Worm (Caenorhabditis elegans): Measurements from ENCODE around the gene abt-4.

abt-4 gene

ce11 chrV:297424-297991, 33.0 kb downstream of the abt-4 start, which contains the start of gene F33E11.2:
TSS of gene F33E11.2 (plus strand) at chrV:297947.
- TF ChIP-seq nhr-237 (tag; optimal IDR thresholded peaks at IDR 0.05), result no peak
- TF ChIP-seq skn-1 (tag; optimal IDR thresholded peaks at IDR 0.05), result no peak
- TF ChIP-seq hmg-11 (tag; optimal IDR thresholded peaks at IDR 0.05), result no peak
- TF ChIP-seq nhr-25 (tag; optimal IDR thresholded peaks at IDR 0.05), result no peak
- TF ChIP-seq pqm-1 (tag; optimal IDR thresholded peaks at IDR 0.05), result no peak
- TF ChIP-seq elt-1 (tag; optimal IDR thresholded peaks at IDR 0.05), result no peak
- TF ChIP-seq fkh-2 (tag; optimal IDR thresholded peaks at IDR 0.05), result no peak
- no peak for TF ChIP-seq ceh-9 (tag; optimal IDR thresholded peaks at IDR 0.05)
- no peak for TF ChIP-seq sea-2 (GFP tag; optimal IDR thresholded peaks at IDR 0.05)
- TF ChIP-seq nhr-11 (tag; optimal IDR thresholded peaks at IDR 0.05), result no peak

DNA sequence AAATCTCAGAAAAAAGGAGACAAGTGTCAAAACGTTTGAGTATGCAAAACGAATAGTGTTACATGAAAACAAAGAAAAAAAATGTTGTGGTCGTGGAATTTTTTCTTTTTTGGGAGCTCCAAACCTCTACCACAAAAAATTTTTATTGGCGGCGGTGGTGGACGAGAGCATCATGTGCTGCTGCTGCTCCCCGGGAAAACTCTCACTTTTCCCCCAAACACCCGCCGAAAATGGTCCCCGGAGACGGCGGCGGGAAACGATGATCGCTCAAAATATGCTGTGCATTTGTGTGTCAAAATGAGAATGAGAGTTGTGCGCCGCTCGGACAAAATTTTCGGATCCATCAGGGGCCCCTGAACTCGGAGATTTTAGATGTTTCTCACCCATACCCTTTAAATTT, 34.7 kb downstream of the abt-4 start:
- no peak for TF ChIP-seq tbx-2 (tag; optimal IDR thresholded peaks at IDR 0.05)
- no peak for TF ChIP-seq fkh-2 (tag; optimal IDR thresholded peaks at IDR 0.05)
- TF ChIP-seq ceh-9 (tag; optimal IDR thresholded peaks at IDR 0.05), result no peak
- no peak for TF ChIP-seq nhr-25 (tag; optimal IDR thresholded peaks at IDR 0.05)
- no peak for TF ChIP-seq pqm-1 (tag; optimal IDR thresholded peaks at IDR 0.05)
- TF ChIP-seq aly-2 (tag; optimal IDR thresholded peaks at IDR 0.05), result no peak
- TF ChIP-seq unc-39 (tag; optimal IDR thresholded peaks at IDR 0.05), result no peak
- no peak for TF ChIP-seq nhr-28 (tag; optimal IDR thresholded peaks at IDR 0.05)
- TF ChIP-seq hmg-11 (tag; optimal IDR thresholded peaks at IDR 0.05), result no peak
- TF ChIP-seq elt-2 (tag; optimal IDR thresholded peaks at IDR 0.05), result no peak

DNA sequence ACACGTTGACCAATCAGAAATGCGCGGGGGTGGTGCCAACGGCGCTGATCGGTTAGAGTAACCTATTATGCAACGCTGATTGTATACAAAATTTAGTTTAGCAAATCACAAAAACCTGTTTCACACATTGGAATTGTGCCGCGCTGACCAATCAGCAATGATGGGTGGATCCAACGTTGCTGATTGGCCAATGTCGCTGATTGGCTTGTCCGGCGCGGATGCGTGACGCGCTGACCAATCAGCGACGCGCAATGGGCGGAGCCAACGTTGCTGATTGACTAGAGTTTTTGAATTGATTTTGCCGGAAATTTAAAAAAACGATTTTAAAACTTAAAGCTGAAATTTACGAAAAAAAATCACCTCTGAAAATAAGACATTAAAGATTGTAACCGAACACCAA, 45.2 kb downstream of the abt-4 start:
- peak; percentile 89 for TF ChIP-seq nfya-1 (tag; optimal IDR thresholded peaks at IDR 0.05; ENCODE audit: insufficient read depth)
- TF ChIP-seq mdl-1 (tag; optimal IDR thresholded peaks at IDR 0.05), result no peak

DNA sequence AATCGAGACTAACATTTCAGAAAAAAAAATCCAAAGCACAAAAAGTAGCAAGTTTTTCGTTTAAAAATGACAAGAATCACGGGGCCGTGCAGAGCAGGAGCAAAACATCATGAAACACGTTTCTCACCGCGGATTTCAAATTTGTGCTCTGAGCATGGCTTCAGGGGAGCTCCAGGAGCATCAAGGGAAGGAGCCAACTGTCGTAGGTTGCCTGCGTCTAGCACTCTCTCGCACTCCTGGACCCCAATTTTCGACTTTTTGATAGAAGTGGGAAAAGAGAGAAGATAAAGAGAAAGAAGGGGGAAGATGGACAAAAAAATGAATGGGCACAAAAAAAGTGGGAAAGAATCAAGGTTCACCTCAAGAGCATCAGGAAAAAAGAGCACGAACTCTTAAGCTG, 45.7 kb downstream of the abt-4 start:
- TF ChIP-seq egl-5 (tag; optimal IDR thresholded peaks at IDR 0.05), result no peak
- TF ChIP-seq fos-1 (tag; optimal IDR thresholded peaks at IDR 0.05), result no peak
- no peak for TF ChIP-seq skn-1 (tag; optimal IDR thresholded peaks at IDR 0.05)
- no peak for TF ChIP-seq elt-3 (tag; optimal IDR thresholded peaks at IDR 0.05)
- no peak for TF ChIP-seq egl-27 (tag; optimal IDR thresholded peaks at IDR 0.05)
- TF ChIP-seq nhr-12 (tag; optimal IDR thresholded peaks at IDR 0.05), result no peak
- no peak for TF ChIP-seq unc-39 (tag; optimal IDR thresholded peaks at IDR 0.05)
- no peak for TF ChIP-seq zag-1 (tag; optimal IDR thresholded peaks at IDR 0.05)
- no peak for TF ChIP-seq snpc-4 (tag; optimal IDR thresholded peaks at IDR 0.05)
- TF ChIP-seq pha-4 (tag; optimal IDR thresholded peaks at IDR 0.05), result no peak
- TF ChIP-seq mdl-1 (tag; optimal IDR thresholded peaks at IDR 0.05), result no peak

DNA sequence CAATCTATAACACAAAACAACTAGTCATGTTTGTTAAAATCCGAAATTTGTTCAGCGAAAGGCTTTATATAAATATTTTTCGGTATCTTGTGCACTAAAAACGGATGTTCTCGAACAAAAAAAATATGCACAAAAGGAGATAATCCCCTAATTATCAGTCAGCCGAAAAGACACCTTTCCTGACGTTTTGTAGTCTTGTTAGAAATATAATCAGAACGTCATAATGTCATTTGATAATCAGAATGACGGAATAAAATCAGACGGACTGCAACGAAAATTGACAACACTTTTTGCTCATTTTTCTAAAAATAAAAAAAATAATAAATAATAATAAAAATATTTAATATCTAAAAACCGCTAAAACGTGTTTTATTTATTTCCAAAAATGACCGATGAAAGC, 46.6 kb downstream of the abt-4 start:
- no peak for TF ChIP-seq unc-39 (tag; optimal IDR thresholded peaks at IDR 0.05)
- no peak for TF ChIP-seq ceh-28 (tag; optimal IDR thresholded peaks at IDR 0.05)
- no peak for TF ChIP-seq R02D3.7 (tag; optimal IDR thresholded peaks at IDR 0.05)
- TF ChIP-seq elt-3 (tag; optimal IDR thresholded peaks at IDR 0.05), result no peak
- TF ChIP-seq nhr-28 (tag; optimal IDR thresholded peaks at IDR 0.05), result no peak
- TF ChIP-seq sea-2 (GFP tag; optimal IDR thresholded peaks at IDR 0.05), result no peak
- TF ChIP-seq nhr-77 (tag; optimal IDR thresholded peaks at IDR 0.05), result no peak
- no peak for TF ChIP-seq nfya-1 (tag; optimal IDR thresholded peaks at IDR 0.05; ENCODE audit: insufficient read depth)
- no peak for TF ChIP-seq nhr-43 (tag; optimal IDR thresholded peaks at IDR 0.05; ENCODE audit: poor library complexity, severe bottlenecking)
- no peak for TF ChIP-seq nhr-76 (tag; optimal IDR thresholded peaks at IDR 0.05)
- no peak for TF ChIP-seq snpc-4 (tag; optimal IDR thresholded peaks at IDR 0.05)
- TF ChIP-seq ceh-82 (tag; optimal IDR thresholded peaks at IDR 0.05), result no peak
- no peak for TF ChIP-seq aly-2 (tag; optimal IDR thresholded peaks at IDR 0.05)
- TF ChIP-seq nhr-67 (tag; optimal IDR thresholded peaks at IDR 0.05), result no peak
- TF ChIP-seq fos-1 (tag; optimal IDR thresholded peaks at IDR 0.05), result no peak
- TF ChIP-seq lin-39 (tag; optimal IDR thresholded peaks at IDR 0.05), result no peak
- no peak for TF ChIP-seq jun-1 (tag; optimal IDR thresholded peaks at IDR 0.05)
